Worm (Caenorhabditis elegans): Measurements from ENCODE around the gene Y57A10A.24.

DNA sequence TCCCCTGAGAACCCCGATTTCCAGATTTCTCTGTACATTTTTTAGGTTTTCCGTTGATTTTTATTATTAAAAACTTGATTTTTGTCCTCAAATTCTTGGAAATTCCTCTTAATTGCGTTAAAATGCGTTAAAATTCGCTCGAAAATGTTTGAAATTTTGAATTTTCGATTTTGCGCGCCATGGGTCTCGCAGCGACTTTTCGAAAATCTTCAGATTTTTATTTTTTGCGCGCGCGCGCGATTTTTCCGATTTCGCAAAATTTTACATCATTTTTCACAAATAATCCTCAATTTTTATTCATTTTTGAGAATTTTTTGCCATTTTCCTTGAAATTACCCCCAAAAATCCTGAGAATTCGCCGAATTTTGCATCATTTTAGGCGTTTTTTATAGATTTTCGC is 41.3 kb downstream of the Y57A10A.24 start:
- TF ChIP-seq lin-39 (tag; optimal IDR thresholded peaks at IDR 0.05) (no peak), ama-1 (optimal IDR thresholded peaks at IDR 0.05) (no peak), nhr-12 (tag; optimal IDR thresholded peaks at IDR 0.05) (no peak)
